Worm (Caenorhabditis elegans) whole organism, L3 larva: ENCODE measurements around the gene mig-2.

ENCODE experiments used
- ZK546.5 ChIP-seq: sonication (generic microtip); optimal IDR thresholded peaks from 2 replicates; lab custom pipeline; 2017; ENCODE audit warnings: missing biosample characterization, missing genetic modification characterization
- aly-2 ChIP-seq: fragments of 150-350 bp; optimal IDR thresholded peaks from 2 replicates; lab custom pipeline; 2014; ENCODE audit warnings: missing biosample characterization, missing genetic modification characterization
- ama-1 ChIP-seq: fragments of 150-350 bp; optimal IDR thresholded peaks from 2 replicates; lab custom pipeline; 2018
- ceh-16 ChIP-seq: sonication (generic microtip); optimal IDR thresholded peaks from 2 replicates; lab custom pipeline; 2017; ENCODE audit warnings: missing biosample characterization, missing genetic modification characterization
- ceh-82 ChIP-seq: fragments of 150-350 bp; optimal IDR thresholded peaks from 2 replicates; lab custom pipeline; 2014; ENCODE audit warnings: missing biosample characterization, missing genetic modification characterization
- daf-12 ChIP-seq: fragments of 150-350 bp; optimal IDR thresholded peaks from 2 replicates; lab custom pipeline; 2014; ENCODE audit warnings: missing biosample characterization, missing genetic modification reagents, missing genetic modification characterization
- egl-27 ChIP-seq: sonication (generic microtip); optimal IDR thresholded peaks from 4 replicates; lab custom pipeline; 2017; ENCODE audit warnings: missing biosample characterization, missing genetic modification reagents, missing genetic modification characterization
- elt-1 ChIP-seq: fragments of 150-350 bp; optimal IDR thresholded peaks from 2 replicates; lab custom pipeline; 2014; ENCODE audit warnings: missing biosample characterization, missing genetic modification characterization
- elt-2 ChIP-seq: sonication (generic microtip); optimal IDR thresholded peaks from 2 replicates; lab custom pipeline; 2016; ENCODE audit warnings: missing genetic modification reagents, mild to moderate bottlenecking, missing genetic modification characterization, missing compliant biosample characterization
- elt-3 ChIP-seq, 3 experiments: fragments of 150-350 bp in 1 of 3; sonication (generic microtip) in 2 of 3; optimal IDR thresholded peaks; 2 replicates in 2 of 3; 4 replicates in 1 of 3; lab custom pipeline; 2014 to 2017; ENCODE audit warnings: missing biosample characterization in 3 of 3, missing genetic modification characterization in 3 of 3
- eor-1 ChIP-seq, 2 experiments: fragments of 150-350 bp; optimal IDR thresholded peaks; 2 replicates each; lab custom pipeline; 2014 to 2018; ENCODE audit warnings: missing biosample characterization in 2 of 2, missing genetic modification characterization in 2 of 2
- fkh-10 ChIP-seq: sonication (generic microtip); optimal IDR thresholded peaks from 2 replicates; lab custom pipeline; 2017; ENCODE audit warnings: missing biosample characterization, missing genetic modification reagents, missing genetic modification characterization
- fkh-2 ChIP-seq: fragments of 150-350 bp; optimal IDR thresholded peaks from 2 replicates; lab custom pipeline; 2014; ENCODE audit warnings: missing biosample characterization, missing genetic modification reagents, missing genetic modification characterization
- hmg-11 ChIP-seq: sonication (generic microtip); optimal IDR thresholded peaks from 2 replicates; lab custom pipeline; 2016; ENCODE audit warnings: missing genetic modification characterization, missing compliant biosample characterization
- lin-39 ChIP-seq: fragments of 150-350 bp; optimal IDR thresholded peaks from 2 replicates; lab custom pipeline; 2018; ENCODE audit warnings: missing biosample characterization, missing genetic modification reagents, missing genetic modification characterization
- mml-1 ChIP-seq: fragments of 150-350 bp; sonication (generic microtip); optimal IDR thresholded peaks from 3 replicates; lab custom pipeline; 2014; ENCODE audit warnings: missing biosample characterization, missing genetic modification characterization
- nhr-12 ChIP-seq: fragments of 150-350 bp; optimal IDR thresholded peaks from 2 replicates; lab custom pipeline; 2014; ENCODE audit warnings: missing biosample characterization, missing genetic modification characterization
- nhr-23 ChIP-seq: fragments of 150-350 bp; optimal IDR thresholded peaks from 2 replicates; lab custom pipeline; 2014; ENCODE audit warnings: missing biosample characterization, missing genetic modification reagents, missing genetic modification characterization
- nhr-237 ChIP-seq: fragments of 150-350 bp; optimal IDR thresholded peaks from 2 replicates; lab custom pipeline; 2014; ENCODE audit warnings: missing biosample characterization, missing genetic modification characterization
- nhr-25 ChIP-seq: sonication (generic microtip); optimal IDR thresholded peaks from 2 replicates; lab custom pipeline; 2017; ENCODE audit warnings: missing biosample characterization, missing genetic modification characterization
- nhr-43 ChIP-seq: sonication (generic microtip); optimal IDR thresholded peaks from 2 replicates; lab custom pipeline; 2016; ENCODE audit warnings: mild to moderate bottlenecking, missing genetic modification characterization, missing compliant biosample characterization; ENCODE audit not compliant: poor library complexity, severe bottlenecking
- nhr-76 ChIP-seq: fragments of 150-350 bp; sonication (generic microtip); optimal IDR thresholded peaks from 5 replicates; lab custom pipeline; 2014; ENCODE audit warnings: missing biosample characterization, missing genetic modification characterization
- pqm-1 ChIP-seq: fragments of 150-350 bp; optimal IDR thresholded peaks from 2 replicates; lab custom pipeline; 2017; ENCODE audit warnings: missing biosample characterization, missing genetic modification characterization, inconsistent platforms
- sea-2 ChIP-seq: fragments of 150-350 bp; sonication (generic microtip); optimal IDR thresholded peaks from 4 replicates; lab custom pipeline; 2014; ENCODE audit warnings: missing biosample characterization, missing genetic modification reagents, missing genetic modification characterization
- skn-1 ChIP-seq: fragments of 150-350 bp; optimal IDR thresholded peaks from 2 replicates; lab custom pipeline; 2014; ENCODE audit warnings: missing biosample characterization, missing genetic modification characterization
- snpc-4 ChIP-seq: fragments of 150-350 bp; optimal IDR thresholded peaks from 2 replicates; lab custom pipeline; 2014; ENCODE audit warnings: missing biosample characterization, missing genetic modification characterization
- unc-62 ChIP-seq: fragments of 150-350 bp; sonication (generic microtip); optimal IDR thresholded peaks from 4 replicates; lab custom pipeline; 2014; ENCODE audit warnings: missing biosample characterization, missing genetic modification reagents, missing genetic modification characterization
- zag-1 ChIP-seq: fragments of 150-350 bp; optimal IDR thresholded peaks from 2 replicates; lab custom pipeline; 2014; ENCODE audit warnings: missing biosample characterization, missing genetic modification characterization
- ztf-11 ChIP-seq: fragments of 150-350 bp; optimal IDR thresholded peaks from 2 replicates; lab custom pipeline; 2014; ENCODE audit warnings: missing biosample characterization, missing genetic modification characterization
- ztf-4 ChIP-seq: fragments of 150-350 bp; optimal IDR thresholded peaks from 2 replicates; lab custom pipeline; 2014; ENCODE audit warnings: missing biosample characterization, missing genetic modification characterization

mig-2 gene

DNA sequence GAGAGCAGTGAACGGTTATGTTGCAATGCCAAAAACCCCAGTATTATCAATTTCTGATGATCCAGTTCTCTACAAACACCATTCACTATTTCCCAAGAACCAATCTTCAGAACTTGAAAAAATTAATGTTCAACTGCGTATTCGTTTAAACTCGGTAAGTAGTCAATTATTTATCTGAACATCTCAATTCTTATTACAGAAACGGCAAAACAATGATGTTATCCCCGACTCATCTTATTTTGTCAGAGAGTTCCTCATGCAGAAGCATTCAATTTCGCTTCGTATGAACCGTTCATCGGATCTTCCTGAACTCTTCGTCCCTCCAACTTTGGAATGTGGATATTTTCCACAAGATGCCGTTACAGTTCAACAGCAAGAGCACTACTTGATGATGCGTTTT lies 24.7 kb upstream of the mig-2 start:
- TF ChIP-seq ZK546.5 (tag; lab: Kevin White, UChicago) (no peak), sea-2 (GFP tag; lab: Kevin White, UChicago) (no peak)

DNA sequence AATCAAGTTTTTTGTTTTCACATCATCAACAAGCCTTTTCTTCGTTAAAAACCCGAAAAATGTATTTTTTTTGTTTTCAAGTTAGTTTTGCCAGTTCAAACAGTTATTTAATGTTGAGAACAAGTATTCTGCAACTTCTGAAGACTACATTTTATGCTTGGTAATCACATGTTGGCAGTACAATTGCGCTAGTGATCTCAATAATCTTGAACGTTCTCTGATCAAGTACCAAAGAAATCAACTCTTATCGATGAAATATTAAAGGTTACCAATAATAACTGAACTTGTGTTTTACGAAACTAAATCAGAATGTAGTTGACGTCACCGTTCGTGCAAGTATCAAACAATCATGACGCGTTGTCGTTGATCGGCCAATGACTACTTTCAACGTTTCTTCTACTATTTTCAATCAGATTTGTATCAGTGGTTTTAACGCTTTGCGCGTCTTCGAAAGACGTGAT lies 14.8 kb upstream of the mig-2 start, which contains the start of gene C35C5.8:
TSS of gene C35C5.8 (plus strand) at position 51 of the 461 bp plus-strand sequence.
- TF ChIP-seq pqm-1 (peak; percentile 4), daf-12 (tag; lab: Kevin White, UChicago) (no peak), nhr-43 (peak; percentile 6)
- TF ChIP-seq, all 47 proteins: peak for 2

DNA sequence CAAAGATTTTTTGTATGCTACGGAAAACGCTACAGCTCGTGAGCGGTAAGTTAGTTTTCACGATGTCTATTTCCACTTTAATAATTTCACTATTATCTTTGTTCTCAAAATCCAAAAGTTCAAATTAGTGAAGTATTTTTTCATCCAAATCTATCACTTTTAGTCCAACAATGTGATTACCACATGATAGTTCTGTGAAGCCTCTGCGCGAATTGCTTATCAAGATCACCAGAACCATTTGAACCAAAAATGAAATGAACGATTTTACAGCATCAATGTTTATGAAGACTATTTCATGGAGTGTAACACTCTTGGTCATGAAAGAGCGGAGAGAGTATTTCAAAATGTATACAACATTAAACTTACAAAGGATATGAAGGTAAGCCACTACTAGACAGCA lies 14.0 kb upstream of the mig-2 start:
- TF ChIP-seq ceh-16 (tag; lab: Kevin White, UChicago) (no peak), hmg-11 (tag; lab: Kevin White, UChicago) (no peak), nhr-12 (no peak), ztf-11 (tag; lab: Kevin White, UChicago) (no peak), nhr-76 (tag; lab: Kevin White, UChicago) (no peak), nhr-43 (peak; percentile 1), eor-1 (tag; optimal IDR thresholded peaks at IDR 0.05; lab: Kevin White, UChicago) (no peak), zag-1 (no peak), elt-2 (tag; lab: Kevin White, UChicago) (no peak)

DNA sequence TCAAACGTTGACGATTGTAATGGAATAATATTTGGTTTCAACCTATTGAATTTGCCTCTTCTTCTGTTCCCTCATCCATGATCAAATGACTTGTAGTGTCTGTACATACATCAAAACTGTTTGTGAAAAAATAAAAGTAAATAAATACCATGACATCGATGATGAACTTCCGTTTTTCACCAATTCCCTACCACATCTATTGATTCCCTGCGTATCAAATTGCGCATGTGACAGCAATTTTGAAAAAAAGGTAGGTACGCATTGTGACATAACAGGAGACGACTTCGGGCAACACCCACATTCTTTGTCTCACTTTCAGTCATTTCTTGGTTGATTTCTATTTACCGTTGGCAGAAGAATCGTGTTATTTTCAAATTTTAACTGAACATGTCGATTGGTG lies 12.0 kb upstream of the mig-2 start, which contains the start of gene C35C5.9:
TSS of gene C35C5.9 (plus strand) at position 161 of the 400 bp plus-strand sequence.
- TF ChIP-seq nhr-25 (tag; lab: Kevin White, UChicago), result peak; percentile 11
- no peak for TF ChIP-seq pqm-1
- TF ChIP-seq nhr-23 (tag; lab: Kevin White, UChicago), result peak; percentile 15

DNA sequence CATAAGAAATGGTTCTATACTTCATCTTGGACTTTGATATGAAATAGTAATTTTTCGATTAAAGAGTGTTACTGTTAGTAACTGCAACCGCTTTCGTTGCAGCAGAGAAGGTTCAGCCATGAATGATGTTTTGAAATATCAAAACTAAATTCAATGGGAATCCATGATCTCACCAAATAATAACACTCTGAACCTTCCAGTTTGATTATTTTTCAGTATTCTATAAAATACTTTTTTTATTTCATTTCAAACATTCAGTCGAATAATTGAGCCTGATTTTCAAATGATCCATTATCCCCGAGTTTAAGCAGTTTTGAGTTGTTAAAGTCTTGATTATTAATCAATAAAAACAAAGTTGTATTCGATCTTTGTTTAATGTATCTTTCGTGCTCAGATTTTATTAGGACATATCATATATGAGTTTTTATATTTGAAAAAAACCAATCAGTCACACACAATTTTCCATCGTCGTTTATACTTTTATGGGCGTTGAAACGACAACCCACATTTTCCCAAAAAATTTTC lies 11.1 kb upstream of the mig-2 start, which contains the start of gene gcp-2.2:
TSS of gene gcp-2.2 (plus strand) at position 475 of the 525 bp plus-strand sequence.
- TF ChIP-seq egl-27 (tag; lab: Kevin White, UChicago) (no peak), elt-3 (tag; optimal IDR thresholded peaks at IDR 0.05; lab: Kevin White, UChicago) (no peak), ama-1 (lab: Kevin White, UChicago) (no peak), daf-12 (tag; lab: Kevin White, UChicago) (no peak), mml-1 (tag; lab: Kevin White, UChicago) (no peak), nhr-76 (tag; lab: Kevin White, UChicago) (no peak), nhr-43 (no peak), hmg-11 (tag; lab: Kevin White, UChicago) (no peak), ztf-4 (no peak)

DNA sequence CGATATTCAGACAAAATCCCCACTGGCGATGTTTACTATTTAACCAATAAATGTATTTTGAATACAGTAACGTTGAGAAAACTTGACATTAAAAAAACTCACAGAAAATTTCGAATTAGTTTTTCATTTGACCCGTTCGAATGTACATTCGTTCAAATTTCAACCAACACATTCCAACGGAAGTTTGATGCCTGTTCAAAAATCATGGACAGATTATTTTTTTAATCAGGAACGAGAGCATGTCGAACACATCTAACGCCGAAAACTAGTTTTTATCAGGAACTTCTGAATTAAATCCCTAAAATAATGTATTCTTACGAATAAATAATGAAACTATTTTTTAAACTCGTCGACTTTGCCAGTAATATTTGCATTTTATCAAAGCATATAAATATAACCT lies 6.7 kb upstream of the mig-2 start:
- no peak for TF ChIP-seq ceh-82 (tag; lab: Kevin White, UChicago)
- TF ChIP-seq nhr-12, result no peak
- TF ChIP-seq skn-1 (tag; lab: Kevin White, UChicago), result no peak
- TF ChIP-seq nhr-43, result no peak
- no peak for TF ChIP-seq zag-1
- no peak for TF ChIP-seq hmg-11 (tag; lab: Kevin White, UChicago)
- no peak for TF ChIP-seq fkh-10 (GFP tag; lab: Kevin White, UChicago)
- no peak for TF ChIP-seq nhr-76 (tag; lab: Kevin White, UChicago)
- no peak for TF ChIP-seq nhr-237 (tag; lab: Kevin White, UChicago)
- no peak for TF ChIP-seq elt-1 (tag; lab: Kevin White, UChicago)
- TF ChIP-seq ZK546.5 (tag; lab: Kevin White, UChicago), result no peak
- TF ChIP-seq pqm-1, result no peak
- no peak for TF ChIP-seq snpc-4 (tag; lab: Kevin White, UChicago)
- no peak for TF ChIP-seq elt-2 (tag; lab: Kevin White, UChicago)
- no peak for TF ChIP-seq lin-39 (tag; lab: Kevin White, UChicago)
- no peak for TF ChIP-seq mml-1 (tag; lab: Kevin White, UChicago)
- TF ChIP-seq unc-62 (GFP tag; lab: Kevin White, UChicago), result no peak
- no peak for TF ChIP-seq aly-2
- no peak for TF ChIP-seq ztf-4
- TF ChIP-seq fkh-2 (tag; lab: Kevin White, UChicago), result no peak
